Worm (Caenorhabditis elegans): Measurements from ENCODE around the gene nhr-177.

The nhr-177 gene

ce11 chrV:1577092-1577709 is 32.9 kb upstream of the nhr-177 start:
- no peak for TF ChIP-seq tra-4 (tag; optimal IDR thresholded peaks at IDR 0.05)
- no peak for TF ChIP-seq ama-1 (optimal IDR thresholded peaks at IDR 0.05)
- no peak for TF ChIP-seq F13C5.2 (tag; optimal IDR thresholded peaks at IDR 0.05)
- no peak for TF ChIP-seq B0310.2 (tag; optimal IDR thresholded peaks at IDR 0.05)
- TF ChIP-seq ceh-13 (GFP tag; optimal IDR thresholded peaks at IDR 0.05) = no peak
- no peak for TF ChIP-seq hmbx-1 (tag; optimal IDR thresholded peaks at IDR 0.05)
- TF ChIP-seq scrt-1 (GFP tag; IDR thresholded peaks at IDR 0.05) = no peak
- TF ChIP-seq aly-1 (tag; optimal IDR thresholded peaks at IDR 0.05) = no peak
- no peak for TF ChIP-seq sea-1 (GFP tag; conservative IDR thresholded peaks at IDR 0.05)
- TF ChIP-seq pes-1 (GFP tag; IDR thresholded peaks at IDR 0.05) = peak; percentile 11; the same call in 1 of the 2 replicates
- no peak for TF ChIP-seq ets-7 (tag; optimal IDR thresholded peaks at IDR 0.05)
- TF ChIP-seq tbx-11 (GFP tag; IDR thresholded peaks at IDR 0.05) = no peak
- no peak for TF ChIP-seq ceh-36 (tag; optimal IDR thresholded peaks at IDR 0.05)
- 0 out of 2 replicates have a peak, but pooled peaks have one; percentile 21 for TF ChIP-seq flt-1 (GFP tag; IDR thresholded peaks at IDR 0.05)
- TF ChIP-seq hmg-4 (GFP tag; optimal IDR thresholded peaks at IDR 0.05) = peak; percentile 30
- TF ChIP-seq hnd-1 (tag; optimal IDR thresholded peaks at IDR 0.05) = no peak
- TF ChIP-seq tbx-37 (GFP tag; conservative IDR thresholded peaks at IDR 0.05) = no peak

DNA sequence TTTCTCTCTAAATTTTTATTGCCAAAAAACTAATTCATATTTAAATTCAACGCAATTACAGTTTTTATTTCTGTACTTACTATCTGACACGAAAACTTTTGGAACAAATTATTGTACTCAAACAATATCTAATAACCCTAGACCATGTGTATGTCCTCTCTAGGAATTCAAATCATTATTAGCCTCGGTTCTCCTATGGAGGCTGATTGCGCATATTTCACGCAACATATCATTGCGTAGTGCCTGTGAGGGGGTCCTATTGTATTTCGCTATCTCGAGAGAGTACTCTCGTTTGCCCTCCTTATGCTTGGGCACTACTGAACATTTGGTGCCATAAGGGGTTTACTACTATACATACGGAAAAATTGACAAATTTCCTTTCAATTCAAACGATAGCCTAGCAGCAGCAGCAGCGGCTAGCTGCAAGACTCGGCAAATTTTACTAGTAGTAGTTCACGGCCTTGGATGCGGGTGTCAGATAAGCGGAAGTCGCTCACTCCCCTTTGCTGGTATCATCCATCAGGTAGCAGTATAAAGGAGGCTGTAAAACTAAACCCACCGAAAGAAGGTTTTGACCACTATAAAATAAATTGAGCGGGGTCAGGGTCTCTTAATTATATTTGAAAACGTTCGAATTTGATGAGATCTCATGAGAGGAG is 31.4 kb upstream of the nhr-177 start:
- TF ChIP-seq tbx-11 (GFP tag; IDR thresholded peaks at IDR 0.05) (no peak), ceh-13 (GFP tag; optimal IDR thresholded peaks at IDR 0.05) (no peak), tra-4 (tag; optimal IDR thresholded peaks at IDR 0.05) (no peak), ets-7 (tag; optimal IDR thresholded peaks at IDR 0.05) (no peak), aly-1 (tag; optimal IDR thresholded peaks at IDR 0.05) (no peak), tbx-37 (GFP tag; conservative IDR thresholded peaks at IDR 0.05) (no peak), F13C5.2 (tag; optimal IDR thresholded peaks at IDR 0.05) (no peak), ama-1 (optimal IDR thresholded peaks at IDR 0.05) (no peak), scrt-1 (GFP tag; IDR thresholded peaks at IDR 0.05) (0 out of 2 replicates have a peak, but pooled peaks have one; percentile 56), hnd-1 (tag; optimal IDR thresholded peaks at IDR 0.05) (no peak), hmg-4 (GFP tag; optimal IDR thresholded peaks at IDR 0.05) (peak; percentile 58), ceh-36 (tag; optimal IDR thresholded peaks at IDR 0.05) (no peak), B0310.2 (tag; optimal IDR thresholded peaks at IDR 0.05) (no peak), sea-1 (GFP tag; conservative IDR thresholded peaks at IDR 0.05) (no peak), pes-1 (GFP tag; IDR thresholded peaks at IDR 0.05) (no peak)

ce11 chrV:1579790-1580189 is 30.3 kb upstream of the nhr-177 start:
- TF ChIP-seq flt-1 (GFP tag; IDR thresholded peaks at IDR 0.05) = no peak
- no peak for TF ChIP-seq hmg-4 (GFP tag; optimal IDR thresholded peaks at IDR 0.05)
- no peak for TF ChIP-seq ceh-13 (GFP tag; optimal IDR thresholded peaks at IDR 0.05)
- TF ChIP-seq tbx-37 (GFP tag; conservative IDR thresholded peaks at IDR 0.05) = no peak
- no peak for TF ChIP-seq hmbx-1 (tag; optimal IDR thresholded peaks at IDR 0.05)
- no peak for TF ChIP-seq pes-1 (GFP tag; IDR thresholded peaks at IDR 0.05)
- TF ChIP-seq aly-1 (tag; optimal IDR thresholded peaks at IDR 0.05) = no peak
- TF ChIP-seq ceh-36 (tag; optimal IDR thresholded peaks at IDR 0.05) = no peak
- TF ChIP-seq tbx-11 (GFP tag; IDR thresholded peaks at IDR 0.05) = no peak
- no peak for TF ChIP-seq sea-1 (GFP tag; conservative IDR thresholded peaks at IDR 0.05)
- TF ChIP-seq F13C5.2 (tag; optimal IDR thresholded peaks at IDR 0.05) = no peak
- no peak for TF ChIP-seq tra-4 (tag; optimal IDR thresholded peaks at IDR 0.05)
- no peak for TF ChIP-seq scrt-1 (GFP tag; IDR thresholded peaks at IDR 0.05)
- no peak for TF ChIP-seq B0310.2 (tag; optimal IDR thresholded peaks at IDR 0.05)
- TF ChIP-seq hnd-1 (tag; optimal IDR thresholded peaks at IDR 0.05) = no peak

ce11 chrV:1583242-1583641 is 26.8 kb upstream of the nhr-177 start:
- TF ChIP-seq sea-1 (GFP tag; conservative IDR thresholded peaks at IDR 0.05) = no peak
- TF ChIP-seq tra-4 (tag; optimal IDR thresholded peaks at IDR 0.05) = no peak
- no peak for TF ChIP-seq ceh-36 (tag; optimal IDR thresholded peaks at IDR 0.05)
- no peak for TF ChIP-seq pes-1 (GFP tag; IDR thresholded peaks at IDR 0.05)
- no peak for TF ChIP-seq ama-1 (optimal IDR thresholded peaks at IDR 0.05)
- TF ChIP-seq flt-1 (GFP tag; IDR thresholded peaks at IDR 0.05) = no peak
- no peak for TF ChIP-seq tbx-37 (GFP tag; conservative IDR thresholded peaks at IDR 0.05)
- no peak for TF ChIP-seq hnd-1 (tag; optimal IDR thresholded peaks at IDR 0.05)
- no peak for TF ChIP-seq B0310.2 (tag; optimal IDR thresholded peaks at IDR 0.05)

DNA sequence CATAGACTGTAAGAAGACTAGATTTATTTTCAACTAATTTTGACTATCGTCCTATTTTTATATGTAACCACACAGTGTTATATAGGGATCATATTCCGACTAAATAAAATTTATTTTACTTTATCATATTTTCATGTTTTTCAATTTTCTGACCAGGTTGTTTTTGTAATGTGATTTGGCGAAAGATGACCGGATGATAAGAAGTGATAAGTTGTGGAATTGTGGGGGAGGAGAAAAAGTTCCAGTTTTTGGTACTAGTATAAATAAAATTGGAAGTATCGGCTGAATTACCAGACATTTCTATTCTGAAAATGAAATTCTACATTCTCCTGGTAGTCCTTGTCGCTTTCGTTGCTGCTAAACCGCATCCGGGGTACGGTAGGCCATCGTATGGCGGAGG is 24.7 kb upstream of the nhr-177 start, which contains the start of gene F16B4.7:
Gene F16B4.7, plus strand, starts transcription at position 301 of the 400 bp plus-strand sequence.
- peak; percentile 31 for TF ChIP-seq tra-4 (tag; optimal IDR thresholded peaks at IDR 0.05)
- no peak for TF ChIP-seq F13C5.2 (tag; optimal IDR thresholded peaks at IDR 0.05)
- TF ChIP-seq ceh-36 (tag; optimal IDR thresholded peaks at IDR 0.05) = peak; percentile 27
- peak; percentile 25 for TF ChIP-seq hmg-4 (GFP tag; optimal IDR thresholded peaks at IDR 0.05)

DNA sequence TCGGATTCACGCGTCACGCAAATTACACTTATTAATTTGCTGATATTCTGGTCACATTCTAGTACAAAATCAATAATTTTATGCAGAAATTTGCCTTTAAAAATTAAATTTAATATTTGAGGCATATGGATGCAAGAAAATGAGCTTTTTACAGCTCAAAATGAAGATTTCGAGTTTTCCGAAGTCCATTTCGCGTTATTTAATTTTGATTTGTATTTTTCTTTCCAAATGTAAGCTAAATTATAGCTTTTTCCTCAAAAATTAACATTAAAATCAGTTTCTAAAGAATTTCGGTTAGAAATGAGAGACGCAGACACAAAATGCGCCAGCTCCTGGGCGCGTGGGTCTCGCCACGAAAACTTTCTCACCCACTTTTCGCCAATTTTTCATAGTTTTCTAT is 23.2 kb upstream of the nhr-177 start, which contains the start of gene F16B4.6:
Gene F16B4.6, plus strand, starts transcription at position 301 of the 400 bp plus-strand sequence.
- TF ChIP-seq pes-1 (GFP tag; IDR thresholded peaks at IDR 0.05) (no peak), ets-7 (tag; optimal IDR thresholded peaks at IDR 0.05) (no peak)

DNA sequence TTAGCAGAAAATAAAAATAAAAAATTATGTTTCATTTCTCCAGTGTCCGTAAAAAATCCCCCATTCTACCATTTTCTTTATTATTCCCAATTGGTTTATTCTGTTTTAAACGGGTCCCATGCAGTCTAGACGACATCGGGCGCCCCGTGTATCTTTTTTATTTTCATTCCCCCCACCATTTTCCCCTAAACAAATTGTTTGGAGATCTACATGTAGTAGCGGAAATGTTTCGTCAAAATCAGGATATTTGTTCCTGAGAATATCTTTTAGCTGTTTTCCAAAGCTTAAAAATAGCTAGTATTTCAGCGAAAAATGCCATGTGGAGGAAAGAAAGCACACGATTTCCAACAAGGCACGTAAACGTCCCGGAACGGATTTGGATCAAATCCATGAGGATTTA is 21.9 kb upstream of the nhr-177 start, which contains the start of gene F16B4.5:
Gene F16B4.5, plus strand, starts transcription at position 301 of the 400 bp plus-strand sequence.
- TF ChIP-seq flt-1 (GFP tag; IDR thresholded peaks at IDR 0.05) (no peak), hmg-4 (GFP tag; optimal IDR thresholded peaks at IDR 0.05) (no peak), B0310.2 (tag; optimal IDR thresholded peaks at IDR 0.05) (no peak), tra-4 (tag; optimal IDR thresholded peaks at IDR 0.05) (no peak), aly-1 (tag; optimal IDR thresholded peaks at IDR 0.05) (no peak), ceh-36 (tag; optimal IDR thresholded peaks at IDR 0.05) (no peak), sea-1 (GFP tag; conservative IDR thresholded peaks at IDR 0.05) (no peak), hnd-1 (tag; optimal IDR thresholded peaks at IDR 0.05) (no peak), ceh-13 (GFP tag; optimal IDR thresholded peaks at IDR 0.05) (no peak)
